Fruit fly (Drosophila melanogaster) whole organism, embryonic: Measurements from ENCODE around the gene mu2.
A peak's percentile ranks its signal among the peaks of the same experiment; 100 is the strongest.

Experiments
- Blimp-1 ChIP-seq: fragments of 200-800 bp; sonication (Bioruptor generic); optimal IDR thresholded peaks from 3 replicates; lab custom pipeline; 2018; ENCODE audit warnings: missing biosample characterization, missing genetic modification characterization, mild to moderate bottlenecking, moderate library complexity, missing genetic modification reagents
- CG10321 ChIP-seq: fragments of 200-800 bp; sonication (Bioruptor generic); IDR thresholded peaks from 2 replicates; pipeline ENCODE4 v1.3.6; 2022; ENCODE audit warnings: missing biosample characterization, missing genetic modification characterization
- CG14014 ChIP-seq: fragments of 200-800 bp; sonication (Bioruptor generic); IDR thresholded peaks from 2 replicates; pipeline ENCODE4 v1.3.6; 2022; ENCODE audit warnings: missing biosample characterization, missing genetic modification characterization
- CG15073 ChIP-seq: fragments of 200-800 bp; sonication (Bioruptor generic); optimal IDR thresholded peaks from 2 replicates; lab custom pipeline; 2016; ENCODE audit warnings: missing biosample characterization, missing genetic modification characterization
- CG16813 ChIP-seq: fragments of 200-800 bp; sonication (Bioruptor generic); IDR thresholded peaks from 3 replicates; pipeline ENCODE4 v1.3.6; 2022; ENCODE audit warnings: missing biosample characterization, missing genetic modification characterization; ENCODE audit not compliant: partially characterized antibody
- CG17829 ChIP-seq: fragments of 200-800 bp; optimal IDR thresholded peaks from 2 replicates; lab custom pipeline; 2019; ENCODE audit warnings: missing biosample characterization, mild to moderate bottlenecking, missing genetic modification characterization, moderate library complexity
- CG31365 ChIP-seq: fragments of 200-800 bp; sonication (Bioruptor generic); optimal IDR thresholded peaks from 2 replicates; lab custom pipeline; 2018; ENCODE audit warnings: missing biosample characterization, mild to moderate bottlenecking, missing genetic modification characterization
- CG3838 ChIP-seq: fragments of 200-800 bp; sonication (Bioruptor generic); optimal IDR thresholded peaks from 3 replicates; lab custom pipeline; 2016; ENCODE audit warnings: missing biosample characterization, missing genetic modification characterization
- CG3847 ChIP-seq: fragments of 200-800 bp; sonication (Bioruptor generic); IDR thresholded peaks from 2 replicates; pipeline ENCODE4 v1.3.6; 2022; ENCODE audit warnings: missing biosample characterization, missing genetic modification characterization
- CG7372 ChIP-seq: fragments of 200-800 bp; sonication (Bioruptor generic); IDR thresholded peaks from 2 replicates; pipeline ENCODE4 v1.3.6; 2022; ENCODE audit warnings: missing biosample characterization, missing genetic modification characterization
- CG8478 ChIP-seq: fragments of >200 bp; optimal IDR thresholded peaks from 2 replicates; lab custom pipeline; 2018
- Dad ChIP-seq: fragments of 200-800 bp; sonication (Bioruptor generic); optimal IDR thresholded peaks from 3 replicates; lab custom pipeline; 2016; ENCODE audit warnings: missing biosample characterization, missing genetic modification characterization
- Drgx ChIP-seq: fragments of 200-800 bp; sonication (Bioruptor generic); IDR thresholded peaks from 2 replicates; pipeline ENCODE4 v1.3.6; 2022; ENCODE audit warnings: missing biosample characterization, missing genetic modification characterization
- HHEX ChIP-seq: fragments of 200-800 bp; sonication (Bioruptor generic); optimal IDR thresholded peaks from 3 replicates; lab custom pipeline; 2017; ENCODE audit warnings: missing biosample characterization, mild to moderate bottlenecking, missing genetic modification characterization, missing genetic modification reagents
- Hr51 ChIP-seq, 2 experiments: fragments of 200-800 bp; sonication (Bioruptor generic); optimal IDR thresholded peaks; 2 replicates in 1 of 2; 3 replicates in 1 of 2; lab custom pipeline; 2016 to 2018; ENCODE audit warnings: missing biosample characterization in 2 of 2, missing genetic modification characterization in 2 of 2, mild to moderate bottlenecking in 1 of 2, moderate library complexity in 1 of 2
- Pdp1 ChIP-seq, 2 experiments: fragments of 200-800 bp; sonication (Bioruptor generic); optimal IDR thresholded peaks; 3 replicates each; lab custom pipeline; 2016; ENCODE audit warnings: missing biosample characterization in 2 of 2, missing genetic modification characterization in 2 of 2, mild to moderate bottlenecking in 1 of 2, moderate library complexity in 1 of 2
- Rfx ChIP-seq: fragments of 200-800 bp; sonication (Bioruptor generic); IDR thresholded peaks from 2 replicates; pipeline ENCODE4 v1.3.6; 2022; ENCODE audit warnings: missing biosample characterization, missing genetic modification characterization
- bowl ChIP-seq: fragments of 200-800 bp; sonication (Bioruptor generic); IDR thresholded peaks from 2 replicates; pipeline ENCODE4 v1.3.6; 2022; ENCODE audit warnings: missing biosample characterization, missing genetic modification characterization
- corto ChIP-seq: fragments of 200-800 bp; sonication (Bioruptor generic); optimal IDR thresholded peaks from 2 replicates; lab custom pipeline; 2016; ENCODE audit warnings: missing biosample characterization, mild to moderate bottlenecking, missing genetic modification characterization, moderate library complexity
- dysf ChIP-seq: fragments of 200-800 bp; sonication (Bioruptor generic); IDR thresholded peaks from 3 replicates; pipeline ENCODE4 v1.3.6; 2022; ENCODE audit warnings: missing biosample characterization, missing genetic modification characterization
- ewg ChIP-seq: fragments of 200-800 bp; sonication (Bioruptor generic); optimal IDR thresholded peaks from 3 replicates; lab custom pipeline; 2017; ENCODE audit warnings: mild to moderate bottlenecking, missing biosample characterization, missing genetic modification reagents, missing genetic modification characterization
- fd102C ChIP-seq: fragments of 200-800 bp; sonication (Bioruptor generic); optimal IDR thresholded peaks from 2 replicates; lab custom pipeline; 2018; ENCODE audit warnings: missing biosample characterization, mild to moderate bottlenecking, missing genetic modification characterization, moderate library complexity
- fd96Cb ChIP-seq: fragments of 200-800 bp; sonication (Bioruptor generic); optimal IDR thresholded peaks from 2 replicates; lab custom pipeline; 2018; ENCODE audit warnings: missing biosample characterization, mild to moderate bottlenecking, missing genetic modification characterization, moderate library complexity
- gce ChIP-seq: fragments of 200-800 bp; sonication (Bioruptor generic); IDR thresholded peaks from 3 replicates; pipeline ENCODE4 v1.3.6; 2022; ENCODE audit warnings: missing biosample characterization, missing genetic modification characterization
- gfzf ChIP-seq: fragments of 200-800 bp; sonication (Bioruptor generic); optimal IDR thresholded peaks from 2 replicates; lab custom pipeline; 2016; ENCODE audit warnings: missing biosample characterization, mild to moderate bottlenecking, missing genetic modification characterization, moderate library complexity
- gro ChIP-seq: fragments of 200-800 bp; sonication (Bioruptor generic); optimal IDR thresholded peaks from 2 replicates; lab custom pipeline; 2016; ENCODE audit warnings: missing biosample characterization, missing genetic modification characterization
- her ChIP-seq: fragments of 200-800 bp; sonication (Bioruptor generic); optimal IDR thresholded peaks from 2 replicates; lab custom pipeline; 2016; ENCODE audit warnings: missing biosample characterization, missing genetic modification characterization
- knrl ChIP-seq: fragments of 200-800 bp; sonication (Bioruptor generic); IDR thresholded peaks from 3 replicates; pipeline ENCODE4 v1.3.6; 2022; ENCODE audit warnings: missing biosample characterization, missing genetic modification characterization; ENCODE audit not compliant: partially characterized antibody
- pb ChIP-seq: fragments of 200-800 bp; sonication (Bioruptor generic); optimal IDR thresholded peaks from 3 replicates; lab custom pipeline; 2016; ENCODE audit warnings: missing biosample characterization, missing genetic modification characterization
- phol ChIP-seq: fragments of 200-800 bp; sonication (Bioruptor generic); optimal IDR thresholded peaks from 3 replicates; lab custom pipeline; 2018; ENCODE audit warnings: missing biosample characterization, mild to moderate bottlenecking, missing genetic modification characterization, moderate library complexity
- sens ChIP-seq: fragments of 200-800 bp; sonication (Bioruptor generic); peaks from one replicate; lab custom pipeline; 2016; ENCODE audit warnings: missing biosample characterization, missing genetic modification characterization
- sisA ChIP-seq: fragments of 200-800 bp; sonication (Bioruptor generic); IDR thresholded peaks from 2 replicates; pipeline ENCODE4 v1.3.6; 2022; ENCODE audit warnings: missing biosample characterization, missing genetic modification characterization

Gene mu2

DNA sequence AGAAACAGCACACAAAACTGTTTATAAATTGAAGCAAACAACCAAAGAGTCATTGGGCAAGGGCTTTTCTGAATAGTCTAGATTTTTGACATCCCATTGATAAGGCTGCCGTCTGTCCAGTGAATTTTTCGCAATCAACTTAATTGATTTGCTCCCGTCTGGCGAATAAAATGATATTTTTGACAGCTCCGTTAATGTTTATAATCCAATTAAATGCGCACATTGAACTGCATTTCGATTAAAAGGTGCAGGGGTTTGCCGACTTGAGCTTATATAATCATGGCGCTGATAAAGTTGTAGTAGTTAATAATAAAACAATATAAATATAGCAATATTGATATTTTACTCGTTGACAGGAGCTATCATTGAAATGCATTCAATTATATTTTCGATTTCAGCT lies 38.3 kb downstream of the mu2 start:
- TF ChIP-seq fd96Cb (tag; lab: Kevin White, UChicago) (no peak), CG10321 (GFP tag; lab: Robert Waterston, UW) (no peak), knrl (no peak), CG3838 (GFP tag; lab: Kevin White, UChicago) (no peak), fd102C (GFP tag; lab: Kevin White, UChicago) (no peak), corto (GFP tag; lab: Kevin White, UChicago) (no peak), CG3847 (GFP tag; lab: Robert Waterston, UW) (no peak), CG8478 (no peak), CG31365 (no peak), bowl (no peak), CG17829 (tag; lab: Kevin White, UChicago) (no peak), Hr51 (GFP tag; optimal IDR thresholded peaks at IDR 0.05; lab: Kevin White, UChicago) (no peak)

DNA sequence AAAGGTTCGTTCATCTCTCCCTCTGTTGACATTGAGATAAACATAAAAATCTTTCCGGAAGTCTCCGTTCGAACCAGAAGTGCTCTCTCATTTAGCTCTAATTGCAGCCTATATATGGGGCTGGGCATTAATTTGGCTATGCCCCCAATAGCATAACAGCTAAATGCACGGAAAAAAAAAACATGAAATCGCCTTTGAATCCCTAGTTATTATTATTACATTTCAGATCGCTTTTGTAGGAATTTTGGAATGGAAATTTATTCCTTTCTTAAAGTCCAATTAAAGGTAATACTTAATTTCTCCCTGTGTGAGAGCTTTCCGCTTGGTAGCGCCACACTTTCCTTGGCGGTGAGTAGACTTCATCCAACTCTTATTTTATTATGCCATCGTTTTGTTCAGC lies 41.1 kb downstream of the mu2 start:
- TF ChIP-seq dysf (0 out of 3 replicates have a peak, but pooled peaks have one; percentile 10), CG7372 (GFP tag; lab: Robert Waterston, UW) (no peak), phol (no peak), pb (GFP tag; lab: Kevin White, UChicago) (no peak), CG14014 (no peak), Blimp-1 (GFP tag; lab: Kevin White, UChicago) (peak; percentile 23), Drgx (GFP tag; lab: Robert Waterston, UW) (0 out of 2 replicates have a peak, but pooled peaks have one; percentile 19), sens (GFP tag; lab: Kevin White, UChicago) (peak; percentile 66)

DNA sequence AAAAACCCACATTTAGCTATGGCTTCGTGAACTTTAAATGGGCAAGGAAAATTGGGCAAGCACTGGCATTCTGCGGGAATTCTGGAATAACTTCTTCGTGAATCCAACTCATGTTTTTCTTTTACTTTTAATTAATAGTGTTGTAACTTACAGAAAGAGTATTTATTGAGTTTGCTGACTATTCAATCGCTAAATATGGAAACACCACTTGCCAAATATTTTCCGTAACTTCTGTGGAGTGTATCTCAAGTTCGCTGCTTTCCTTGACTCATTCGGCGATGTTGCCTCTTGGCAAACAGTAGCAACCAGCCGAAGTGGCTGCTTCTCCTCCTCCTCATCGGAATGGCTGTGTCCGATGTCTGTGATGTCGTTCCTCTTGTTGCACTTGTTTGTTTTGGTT lies 42.0 kb downstream of the mu2 start:
- TF ChIP-seq Drgx (GFP tag; lab: Robert Waterston, UW) (peak; percentile 17; the same call in 1 of the 2 replicates), gce (GFP tag; lab: Robert Waterston, UW) (no peak)

DNA sequence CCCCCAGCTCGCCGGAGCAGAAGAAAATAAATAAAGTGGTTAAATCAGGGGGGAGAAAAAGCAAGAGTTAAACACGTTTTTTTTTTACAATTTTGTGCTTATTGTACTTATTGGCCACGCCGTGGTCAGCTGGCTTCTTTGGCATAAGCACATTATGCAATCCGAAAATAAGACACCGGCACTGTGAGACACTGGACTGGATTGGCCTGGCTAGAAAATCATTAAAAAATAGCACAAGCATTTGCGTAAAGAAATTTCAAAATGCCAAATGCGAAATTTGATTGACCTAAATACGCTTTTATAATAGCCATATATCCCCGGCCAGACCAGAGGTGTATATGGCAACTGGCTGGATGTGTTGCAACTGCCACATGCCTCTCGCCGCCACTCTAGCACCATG lies 42.8 kb downstream of the mu2 start:
- no peak for TF ChIP-seq ewg (GFP tag; lab: Kevin White, UChicago)
- TF ChIP-seq her (GFP tag; lab: Kevin White, UChicago), result no peak
- TF ChIP-seq CG15073 (GFP tag; lab: Kevin White, UChicago), result no peak
- TF ChIP-seq Dad (GFP tag; lab: Kevin White, UChicago), result no peak

DNA sequence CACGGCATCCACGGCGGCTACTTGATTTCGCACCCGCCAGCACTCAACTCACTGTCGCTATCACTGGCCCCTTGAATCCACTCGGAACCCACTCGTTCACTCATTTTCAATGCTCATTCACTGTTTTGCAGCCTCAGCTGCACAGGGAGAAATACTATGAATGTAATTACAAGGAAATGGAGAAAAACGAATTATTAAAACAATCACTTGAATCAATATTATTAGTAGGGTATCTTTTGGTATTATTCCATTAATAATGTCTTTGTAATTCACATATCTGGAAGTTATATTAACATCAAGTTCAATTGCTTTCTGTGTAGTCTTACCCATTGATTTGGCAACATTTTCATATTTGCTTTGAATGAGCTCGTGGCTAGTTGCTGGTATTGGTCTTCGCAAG lies 46.6 kb downstream of the mu2 start:
- TF ChIP-seq Drgx (GFP tag; lab: Robert Waterston, UW) (peak; percentile 93), Pdp1 (GFP tag; optimal IDR thresholded peaks at IDR 0.05; lab: Kevin White, UChicago) (no peak)

DNA sequence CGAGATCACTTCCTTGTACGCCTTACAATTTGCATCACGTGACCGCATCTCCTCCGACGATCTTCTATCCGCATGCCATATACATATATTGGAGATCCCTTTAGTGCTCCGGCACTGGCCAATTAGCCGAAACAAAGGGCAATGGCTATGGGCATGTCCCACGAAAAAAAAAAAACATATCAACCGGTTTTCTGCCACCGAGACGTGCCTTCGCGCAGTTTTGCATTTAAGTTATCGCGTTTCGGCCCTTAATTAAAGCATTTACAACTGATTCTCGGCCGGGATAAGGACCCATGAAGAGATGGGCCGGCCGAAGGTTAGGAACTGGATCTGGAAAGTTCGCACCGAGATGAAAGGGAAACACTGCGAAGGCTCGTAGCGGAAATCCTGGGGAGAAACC lies 47.7 kb downstream of the mu2 start:
- no peak for TF ChIP-seq sisA (GFP tag; lab: Robert Waterston, UW)
- no peak for TF ChIP-seq CG16813 (GFP tag; lab: Robert Waterston, UW)
- no peak for TF ChIP-seq gro (GFP tag; lab: Kevin White, UChicago)
- TF ChIP-seq gfzf (GFP tag; lab: Kevin White, UChicago), result no peak
- TF ChIP-seq Rfx, result no peak
- no peak for TF ChIP-seq HHEX (GFP tag; lab: Kevin White, UChicago)
